Worm (Caenorhabditis elegans) whole organism, mixed stage, embryonic: ENCODE results near the gene C18B2.5.

Source experiments
- M03D4.4 ChIP-seq: sonication (generic microtip); optimal IDR thresholded peaks from 2 replicates; lab custom pipeline; 2017; ENCODE audit warnings: mild to moderate bottlenecking, missing genetic modification characterization, missing compliant biosample characterization
- bed-3 ChIP-seq: fragments of 200-800 bp; sonication (Bioruptor generic); optimal IDR thresholded peaks from 3 replicates; lab custom pipeline; 2018; ENCODE audit warnings: mild to moderate bottlenecking, missing genetic modification characterization, moderate library complexity, missing compliant biosample characterization
- blmp-1 ChIP-seq: fragments of 150-350 bp; optimal IDR thresholded peaks from 2 replicates; lab custom pipeline; 2014; ENCODE audit warnings: missing biosample characterization, missing genetic modification characterization
- ceh-39 ChIP-seq: fragments of 150-350 bp; optimal IDR thresholded peaks from 2 replicates; lab custom pipeline; 2014; ENCODE audit warnings: missing biosample characterization, missing genetic modification characterization
- ceh-43 ChIP-seq: fragments of 200-800 bp; sonication (Bioruptor generic); optimal IDR thresholded peaks from 2 replicates; lab custom pipeline; 2018; ENCODE audit warnings: mild to moderate bottlenecking, missing genetic modification characterization, moderate library complexity, missing compliant biosample characterization
- ceh-83 ChIP-seq: fragments of 200-800 bp; sonication (Bioruptor generic); optimal IDR thresholded peaks from 2 replicates; lab custom pipeline; 2018; ENCODE audit warnings: mild to moderate bottlenecking, missing genetic modification characterization, missing compliant biosample characterization
- ces-1 ChIP-seq: fragments of 150-350 bp; optimal IDR thresholded peaks from 2 replicates; lab custom pipeline; 2014; ENCODE audit warnings: missing biosample characterization, missing genetic modification reagents, missing genetic modification characterization
- drap-1 ChIP-seq: fragments of 200-800 bp; sonication (Bioruptor generic); optimal IDR thresholded peaks from 3 replicates; lab custom pipeline; 2018; ENCODE audit warnings: mild to moderate bottlenecking, missing genetic modification characterization, missing compliant biosample characterization
- elt-1 ChIP-seq: sonication (generic microtip); optimal IDR thresholded peaks from 2 replicates; lab custom pipeline; 2017; ENCODE audit warnings: missing genetic modification characterization, mild to moderate bottlenecking, missing compliant biosample characterization, antibody characterized with exemption, moderate library complexity, borderline replicate concordance; ENCODE audit not compliant: insufficient read depth
- flh-1 ChIP-seq: fragments of 200-800 bp; sonication (Bioruptor generic); optimal IDR thresholded peaks from 2 replicates; lab custom pipeline; 2018; ENCODE audit warnings: mild to moderate bottlenecking, missing genetic modification characterization, moderate library complexity, missing compliant biosample characterization
- hlh-1 ChIP-seq: fragments of 150-350 bp; optimal IDR thresholded peaks from 2 replicates; lab custom pipeline; 2014; ENCODE audit warnings: missing biosample characterization, missing genetic modification reagents, missing genetic modification characterization
- lin-13 ChIP-seq: fragments of 150-350 bp; optimal IDR thresholded peaks from 2 replicates; lab custom pipeline; 2014; ENCODE audit warnings: missing biosample characterization, missing genetic modification characterization
- lin-32 ChIP-seq: fragments of 200-800 bp; sonication (Bioruptor generic); optimal IDR thresholded peaks from 2 replicates; lab custom pipeline; 2018; ENCODE audit warnings: mild to moderate bottlenecking, missing genetic modification characterization, missing compliant biosample characterization
- lsy-2 ChIP-seq: fragments of 150-350 bp; optimal IDR thresholded peaks from 2 replicates; lab custom pipeline; 2014; ENCODE audit warnings: missing biosample characterization, missing genetic modification characterization
- mab-5 ChIP-seq: fragments of 150-350 bp; optimal IDR thresholded peaks from 2 replicates; lab custom pipeline; 2014; ENCODE audit warnings: missing biosample characterization, missing genetic modification characterization
- mep-1 ChIP-seq: fragments of 150-350 bp; optimal IDR thresholded peaks from 2 replicates; lab custom pipeline; 2017; ENCODE audit warnings: missing biosample characterization, missing genetic modification reagents, missing genetic modification characterization, inconsistent platforms
- mls-2 ChIP-seq: sonication (generic microtip); optimal IDR thresholded peaks from 2 replicates; lab custom pipeline; 2016; ENCODE audit warnings: mild to moderate bottlenecking, missing genetic modification characterization, moderate library complexity, missing compliant biosample characterization
- nhr-12 ChIP-seq: fragments of 150-350 bp; optimal IDR thresholded peaks from 2 replicates; lab custom pipeline; 2014; ENCODE audit warnings: missing biosample characterization, missing genetic modification characterization
- nhr-2 ChIP-seq: fragments of 150-350 bp; optimal IDR thresholded peaks from 2 replicates; lab custom pipeline; 2014; ENCODE audit warnings: missing biosample characterization, missing genetic modification characterization
- nhr-237 ChIP-seq: fragments of 150-350 bp; optimal IDR thresholded peaks from 2 replicates; lab custom pipeline; 2014; ENCODE audit warnings: missing biosample characterization, missing genetic modification characterization
- nhr-28 ChIP-seq: fragments of 150-350 bp; optimal IDR thresholded peaks from 2 replicates; lab custom pipeline; 2014; ENCODE audit warnings: missing biosample characterization, missing genetic modification characterization
- nhr-76 ChIP-seq: sonication (generic microtip); optimal IDR thresholded peaks from 2 replicates; lab custom pipeline; 2017; ENCODE audit warnings: missing biosample characterization, missing genetic modification characterization
- pha-4 ChIP-seq: fragments of 150-350 bp; optimal IDR thresholded peaks from 2 replicates; lab custom pipeline; 2018; ENCODE audit warnings: missing biosample characterization, missing genetic modification reagents, missing genetic modification characterization
- sem-2 ChIP-seq: fragments of 200-800 bp; sonication (Bioruptor generic); optimal IDR thresholded peaks from 2 replicates; lab custom pipeline; 2018; ENCODE audit warnings: mild to moderate bottlenecking, missing genetic modification characterization, missing compliant biosample characterization
- snpc-4 ChIP-seq: fragments of 150-350 bp; optimal IDR thresholded peaks from 2 replicates; lab custom pipeline; 2014; ENCODE audit warnings: missing biosample characterization, missing genetic modification characterization
- sptf-1 ChIP-seq: sonication (generic microtip); optimal IDR thresholded peaks from 2 replicates; lab custom pipeline; 2017; ENCODE audit warnings: mild to moderate bottlenecking, missing genetic modification characterization, moderate library complexity, missing compliant biosample characterization
- tbx-8 ChIP-seq: fragments of 200-800 bp; sonication (Bioruptor generic); optimal IDR thresholded peaks from 2 replicates; lab custom pipeline; 2018; ENCODE audit warnings: mild to moderate bottlenecking, missing genetic modification characterization, moderate library complexity, missing compliant biosample characterization
- unc-120 ChIP-seq: sonication (generic microtip); optimal IDR thresholded peaks from 2 replicates; lab custom pipeline; 2017; ENCODE audit warnings: missing genetic modification characterization, missing compliant biosample characterization; ENCODE audit not compliant: poor library complexity, severe bottlenecking
- unc-39 ChIP-seq: fragments of 150-350 bp; optimal IDR thresholded peaks from 2 replicates; lab custom pipeline; 2014; ENCODE audit warnings: missing biosample characterization, missing genetic modification characterization
- zip-8 ChIP-seq: fragments of 150-350 bp; optimal IDR thresholded peaks from 2 replicates; lab custom pipeline; 2014; ENCODE audit warnings: missing biosample characterization, missing genetic modification characterization
- ztf-11 ChIP-seq: fragments of 150-350 bp; optimal IDR thresholded peaks from 2 replicates; lab custom pipeline; 2014; ENCODE audit warnings: missing biosample characterization, missing genetic modification characterization

The C18B2.5 gene

DNA sequence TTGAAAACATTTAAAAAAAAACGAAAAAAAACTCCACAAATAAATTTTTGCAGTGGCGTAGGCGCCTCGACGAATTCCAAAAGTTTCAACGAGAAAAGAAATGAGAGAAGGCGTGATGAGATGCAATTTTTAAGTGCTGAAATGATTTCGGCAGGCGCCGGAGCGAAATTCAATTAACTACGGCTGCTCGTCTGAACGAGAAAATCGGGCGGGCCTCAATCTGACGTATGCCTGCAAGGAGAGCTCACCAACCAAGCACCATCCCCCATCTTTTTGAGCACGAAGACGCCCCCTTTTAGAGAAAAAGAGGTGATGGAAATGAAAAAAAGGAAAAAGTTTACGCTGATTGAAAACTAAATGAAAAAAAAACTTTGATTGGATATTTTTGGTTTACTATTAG, 23.9 kb upstream of the C18B2.5 start:
- no peak for TF ChIP-seq lin-13 (tag; lab: Kevin White, UChicago)
- peak; percentile 18 for TF ChIP-seq ces-1
- no peak for TF ChIP-seq ztf-11 (tag; lab: Kevin White, UChicago)

DNA sequence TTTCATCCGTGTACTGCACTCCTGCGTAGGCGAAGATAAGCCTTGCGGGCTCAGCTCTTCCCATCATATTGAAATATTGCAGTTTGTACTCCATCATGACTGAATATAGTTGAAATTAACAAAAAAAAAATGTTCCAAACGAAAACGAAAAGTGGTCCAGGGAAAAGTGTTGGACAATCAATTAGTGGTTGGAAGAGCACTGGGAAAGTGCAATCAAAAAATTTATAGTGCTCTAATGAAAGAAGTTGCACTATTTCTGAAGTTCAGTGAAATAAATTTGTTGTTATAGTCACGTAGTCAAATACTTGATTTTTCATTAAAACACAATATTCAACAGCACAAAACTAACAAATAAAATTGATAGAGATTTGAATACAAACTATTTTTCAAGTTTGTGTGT, 22.8 kb upstream of the C18B2.5 start, which contains the start of gene gst-11:
TSS of gene gst-11 (minus strand) at position 101 of the 400 bp plus-strand sequence.
- no peak for TF ChIP-seq lin-32 (GFP tag; lab: Kevin White, UChicago)
- no peak for TF ChIP-seq sptf-1 (tag; lab: Kevin White, UChicago)
- TF ChIP-seq unc-39 (tag; lab: Kevin White, UChicago), result no peak
- no peak for TF ChIP-seq sem-2 (GFP tag; lab: Kevin White, UChicago)
- no peak for TF ChIP-seq nhr-237 (tag; lab: Kevin White, UChicago)
- no peak for TF ChIP-seq ces-1
- TF ChIP-seq flh-1 (GFP tag; lab: Kevin White, UChicago), result no peak
- no peak for TF ChIP-seq mls-2 (tag; lab: Kevin White, UChicago)
- TF ChIP-seq nhr-2 (tag; lab: Kevin White, UChicago), result no peak
- no peak for TF ChIP-seq ceh-43 (GFP tag; lab: Kevin White, UChicago)
- no peak for TF ChIP-seq nhr-12 (tag; lab: Kevin White, UChicago)
- no peak for TF ChIP-seq unc-120 (tag; lab: Kevin White, UChicago)

ce11 chrX:3631550-3631949, 20.7 kb upstream of the C18B2.5 start:
- TF ChIP-seq pha-4 (tag; lab: Kevin White, UChicago), result no peak
- peak; percentile 98 for TF ChIP-seq tbx-8
- TF ChIP-seq M03D4.4, result no peak

DNA sequence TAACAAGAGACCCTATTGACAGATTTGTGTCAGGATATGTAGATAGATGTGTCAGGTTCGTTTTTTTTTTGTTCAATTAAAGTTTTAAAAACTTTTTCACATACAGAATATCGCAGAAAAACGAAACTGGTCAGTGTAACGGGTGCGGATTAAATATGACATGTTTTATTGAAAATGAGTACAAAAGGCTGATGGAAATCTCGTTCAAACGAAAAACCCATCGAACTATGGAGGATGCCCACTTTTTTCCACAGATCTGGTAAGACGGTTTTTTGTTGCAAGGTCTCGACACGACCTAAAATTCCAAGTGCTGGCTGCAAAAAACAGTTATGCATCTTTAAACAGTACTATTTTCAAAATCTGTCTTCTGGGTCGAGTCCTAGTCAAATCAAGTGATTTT, 19.2 kb upstream of the C18B2.5 start:
- TF ChIP-seq zip-8 (tag; lab: Kevin White, UChicago) (no peak), lsy-2 (tag; lab: Kevin White, UChicago) (no peak), unc-120 (tag; lab: Kevin White, UChicago) (no peak), tbx-8 (no peak), bed-3 (no peak), ceh-83 (GFP tag; lab: Kevin White, UChicago) (no peak), nhr-2 (tag; lab: Kevin White, UChicago) (no peak), pha-4 (tag; lab: Kevin White, UChicago) (no peak), nhr-28 (tag; lab: Kevin White, UChicago) (no peak), nhr-237 (tag; lab: Kevin White, UChicago) (no peak), drap-1 (no peak), ceh-39 (no peak), snpc-4 (tag; lab: Kevin White, UChicago) (no peak), ceh-43 (GFP tag; lab: Kevin White, UChicago) (no peak), blmp-1 (no peak), elt-1 (no peak), unc-39 (tag; lab: Kevin White, UChicago) (no peak), mep-1 (tag; lab: Kevin White, UChicago) (no peak)

DNA sequence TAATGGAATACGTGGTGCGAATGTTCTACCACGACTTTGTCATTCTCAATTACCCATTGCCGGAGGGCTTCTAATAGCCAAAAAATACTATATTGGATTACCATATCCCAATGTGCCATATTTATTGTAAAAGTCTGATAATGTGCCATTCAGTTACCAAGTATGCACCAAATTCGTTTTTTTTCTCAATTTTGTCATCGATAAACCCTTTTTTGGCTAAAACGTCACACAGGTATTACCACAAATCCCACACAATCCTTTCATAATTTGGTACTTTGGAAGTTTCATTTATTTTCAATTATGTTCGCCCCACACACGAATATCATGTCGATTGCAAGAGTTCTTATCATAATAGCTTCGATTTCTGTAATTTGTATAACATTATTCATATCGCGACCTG, 17.1 kb upstream of the C18B2.5 start, which contains the start of gene vep-2:
TSS of gene vep-2 (plus strand) at position 301 of the 400 bp plus-strand sequence.
- TF ChIP-seq drap-1, result no peak
- no peak for TF ChIP-seq mep-1 (tag; lab: Kevin White, UChicago)
- TF ChIP-seq nhr-237 (tag; lab: Kevin White, UChicago), result no peak
- TF ChIP-seq ceh-83 (GFP tag; lab: Kevin White, UChicago), result no peak
- TF ChIP-seq elt-1, result no peak
- TF ChIP-seq nhr-76 (tag; lab: Kevin White, UChicago), result no peak
- no peak for TF ChIP-seq M03D4.4
- TF ChIP-seq sptf-1 (tag; lab: Kevin White, UChicago), result no peak
- no peak for TF ChIP-seq zip-8 (tag; lab: Kevin White, UChicago)
- TF ChIP-seq lin-32 (GFP tag; lab: Kevin White, UChicago), result no peak
- TF ChIP-seq unc-120 (tag; lab: Kevin White, UChicago), result no peak
- no peak for TF ChIP-seq hlh-1 (tag; lab: Kevin White, UChicago)
- TF ChIP-seq mab-5 (tag; lab: Kevin White, UChicago), result no peak
